Fruit fly (Drosophila melanogaster): ENCODE measurements around the gene CG10809.

- TF ChIP-seq fru (GFP tag; optimal IDR thresholded peaks at IDR 0.05), result no peak
- no peak for TF ChIP-seq Sp1 (GFP tag; optimal IDR thresholded peaks at IDR 0.05)
- no peak for TF ChIP-seq foxo (GFP tag; optimal IDR thresholded peaks at IDR 0.05)
- no peak for TF ChIP-seq Hr78 (GFP tag; optimal IDR thresholded peaks at IDR 0.05)
- TF ChIP-seq GATAd (GFP tag; optimal IDR thresholded peaks at IDR 0.05), result no peak
- no peak for TF ChIP-seq pan (optimal IDR thresholded peaks at IDR 0.05)
- TF ChIP-seq sv (GFP tag; optimal IDR thresholded peaks at IDR 0.05), result no peak
- no peak for TF ChIP-seq Hr83 (GFP tag; optimal IDR thresholded peaks at IDR 0.05; ENCODE audit: poor library complexity, severe bottlenecking)
- TF ChIP-seq h (GFP tag; optimal IDR thresholded peaks at IDR 0.05), result no peak
These were observed 48.1 kb upstream of the CG10809 start, which contains the start of gene bma for dm6 chr3L:9907719-9908170.

Measured in whole organism, wandering third instar larva.